Worm (Caenorhabditis elegans) whole organism, L2 larva: ENCODE data around the gene ugt-38.

Experiments used
- ZK546.5 ChIP-seq: sonication (generic microtip); optimal IDR thresholded peaks from 2 replicates; lab custom pipeline; 2017; ENCODE audit warnings: missing biosample characterization, missing genetic modification characterization
- ama-1 ChIP-seq: fragments of 150-350 bp; optimal IDR thresholded peaks from 2 replicates; lab custom pipeline; 2018; ENCODE audit warnings: inconsistent platforms
- elt-3 ChIP-seq: sonication (generic microtip); optimal IDR thresholded peaks from 2 replicates; lab custom pipeline; 2017; ENCODE audit warnings: missing biosample characterization, missing genetic modification characterization
- nhr-21 ChIP-seq: fragments of 150-350 bp; optimal IDR thresholded peaks from 2 replicates; lab custom pipeline; 2014; ENCODE audit warnings: missing biosample characterization, missing genetic modification characterization

ce11 chrV:7196498-7196966, 49.3 kb upstream of the ugt-38 start, which contains the start of gene F09G2.2:
- TF ChIP-seq elt-3 (tag; lab: Kevin White, UChicago) (no peak), ama-1 (peak; percentile 64), nhr-21 (peak; percentile 88), ZK546.5 (tag; lab: Kevin White, UChicago) (peak; percentile 31)
